Fruit fly (Drosophila melanogaster): Measurements from ENCODE around the gene fusl.

DNA sequence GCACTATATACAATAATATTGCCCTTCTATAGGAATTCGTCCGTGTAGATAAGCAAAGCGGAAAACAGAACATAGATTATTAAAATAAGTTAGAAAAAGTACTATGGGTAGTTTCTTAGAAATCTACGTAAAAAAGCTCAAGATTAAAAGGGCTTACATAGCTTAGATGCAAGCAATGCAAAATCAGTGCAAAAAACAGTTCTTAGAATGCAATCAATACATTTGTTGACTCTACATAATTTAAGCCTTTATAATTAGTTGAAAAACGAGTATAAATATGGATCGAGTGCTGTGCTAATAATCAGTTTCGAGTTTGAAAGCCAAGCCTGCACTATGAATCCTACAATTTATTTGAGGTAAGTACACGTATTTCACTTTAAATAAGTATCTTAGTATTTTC lies 8.3 kb downstream of the fusl start, which contains the start of gene TotM:
- no peak for TF ChIP-seq fkh (GFP tag; optimal IDR thresholded peaks at IDR 0.05)
- no peak for TF ChIP-seq CG9139 (GFP tag; optimal IDR thresholded peaks at IDR 0.05)
- no peak for TF ChIP-seq OdsH (GFP tag; optimal IDR thresholded peaks at IDR 0.05)
- no peak for TF ChIP-seq Eip78C (GFP tag)
- no peak for TF ChIP-seq svp (GFP tag)
- no peak for TF ChIP-seq Sox102F (GFP tag; optimal IDR thresholded peaks at IDR 0.05)
- no peak for TF ChIP-seq Lpt (GFP tag; optimal IDR thresholded peaks at IDR 0.05)

All from whole organism, prepupa.